Worm (Caenorhabditis elegans) whole organism, L3 larva: ENCODE measurements around the gene C25G4.7.

Source experiments
- lin-39 ChIP-seq: fragments of 150-350 bp; optimal IDR thresholded peaks from 2 replicates; lab custom pipeline; 2018; ENCODE audit warnings: missing biosample characterization, missing genetic modification reagents, missing genetic modification characterization
- mdl-1 ChIP-seq: fragments of 150-350 bp; optimal IDR thresholded peaks from 2 replicates; lab custom pipeline; 2014; ENCODE audit warnings: missing biosample characterization, missing genetic modification characterization
- nhr-11 ChIP-seq: fragments of 150-350 bp; optimal IDR thresholded peaks from 2 replicates; lab custom pipeline; 2014; ENCODE audit warnings: missing biosample characterization, missing genetic modification characterization

- TF ChIP-seq mdl-1 (tag; lab: Kevin White, UChicago) (no peak), nhr-11 (no peak), lin-39 (tag; lab: Kevin White, UChicago) (no peak)
These were observed 48.1 kb upstream of the C25G4.7 start, which contains the start of gene dsb-1 for ce11 chrIV:12408625-12409024.
